Worm (Caenorhabditis elegans) whole organism, L1 larva: Measurements from ENCODE around the gene mcm-7.

Experiments used
- elt-2 ChIP-seq: sonication (generic microtip); optimal IDR thresholded peaks from 2 replicates; lab custom pipeline; 2016; ENCODE audit warnings: missing genetic modification characterization, mild to moderate bottlenecking, inconsistent platforms, missing compliant biosample characterization, missing genetic modification reagents
- unc-62 ChIP-seq: fragments of 150-350 bp; optimal IDR thresholded peaks from 2 replicates; lab custom pipeline; 2014; ENCODE audit warnings: missing biosample characterization, missing genetic modification reagents, missing genetic modification characterization
- ztf-11 ChIP-seq, 2 experiments: sonication (generic microtip); optimal IDR thresholded peaks; 2 replicates each; lab custom pipeline; 2016 to 2017; ENCODE audit warnings: missing genetic modification characterization in 2 of 2, missing biosample characterization in 1 of 2, missing compliant biosample characterization in 1 of 2

DNA sequence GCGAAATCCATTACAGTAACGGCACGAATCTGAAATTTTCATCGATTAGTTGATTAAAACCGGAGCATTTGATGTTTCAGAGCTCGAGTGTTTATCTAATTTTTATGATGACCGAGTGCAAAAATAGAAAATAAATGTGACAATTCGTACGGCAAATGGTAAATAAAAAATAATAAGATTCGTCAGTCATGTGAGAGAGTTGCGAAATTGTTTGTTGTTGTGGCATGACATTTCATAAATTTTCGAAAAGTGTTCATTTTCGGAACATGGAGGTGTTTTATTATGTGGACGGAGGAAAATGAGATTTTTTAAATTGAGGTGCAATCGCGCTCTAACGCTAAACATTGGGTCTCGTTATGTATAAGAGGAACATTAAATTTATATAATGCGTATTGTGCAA lies 5.2 kb upstream of the mcm-7 start:
- no peak for TF ChIP-seq unc-62 (GFP tag; lab: Kevin White, UChicago)
- TF ChIP-seq elt-2 (tag; lab: Kevin White, UChicago): no peak
- TF ChIP-seq ztf-11 (tag; optimal IDR thresholded peaks at IDR 0.05; lab: Kevin White, UChicago): no peak
